Fruit fly (Drosophila melanogaster) whole organism, wandering third instar larva: ENCODE results near the gene BomT3.

ENCODE experiments used
- Dfd ChIP-seq: fragments of >200 bp; optimal IDR thresholded peaks from 2 replicates; lab custom pipeline; 2017; ENCODE audit warnings: missing biosample characterization, missing genetic modification characterization
- psq ChIP-seq: fragments of 200-800 bp; sonication (Bioruptor generic); optimal IDR thresholded peaks from 3 replicates; lab custom pipeline; 2017; ENCODE audit warnings: missing biosample characterization, mild to moderate bottlenecking, missing genetic modification characterization, moderate library complexity

dm6 chr3R:22057083-22057482 lies 29.1 kb downstream of the BomT3 start:
- TF ChIP-seq Dfd (no peak), psq (GFP tag; lab: Kevin White, UChicago) (no peak)
